Fruit fly (Drosophila melanogaster): ENCODE measurements around the gene CG3097.
A peak's percentile ranks its signal among the peaks of the same experiment; 100 is the strongest.

- no peak for TF ChIP-seq CG16779 (tag; optimal IDR thresholded peaks at IDR 0.05)
- no peak for TF ChIP-seq CG3032 (tag; optimal IDR thresholded peaks at IDR 0.05)
- TF ChIP-seq Ets96B (tag; optimal IDR thresholded peaks at IDR 0.05): no peak
- peak; percentile 32 for TF ChIP-seq OdsH (GFP tag; optimal IDR thresholded peaks at IDR 0.05)
- TF ChIP-seq CG4318 (GFP tag; optimal IDR thresholded peaks at IDR 0.05): no peak
- peak; percentile 5 for TF ChIP-seq acj6 (GFP tag; optimal IDR thresholded peaks at IDR 0.05)
- TF ChIP-seq pdm3 (GFP tag; optimal IDR thresholded peaks at IDR 0.05): peak; percentile 1
- TF ChIP-seq achi (GFP tag; optimal IDR thresholded peaks at IDR 0.05): peak; percentile 16
- no peak for TF ChIP-seq CG6854 (GFP tag; optimal IDR thresholded peaks at IDR 0.05)
- TF ChIP-seq net (GFP tag; optimal IDR thresholded peaks at IDR 0.05): no peak
- no peak for TF ChIP-seq CG6276 (GFP tag; optimal IDR thresholded peaks at IDR 0.05)
- no peak for TF ChIP-seq Sox14 (GFP tag; optimal IDR thresholded peaks at IDR 0.05)
- no peak for TF ChIP-seq CG7368 (GFP tag; optimal IDR thresholded peaks at IDR 0.05)
- TF ChIP-seq CG15336 (GFP tag; IDR thresholded peaks at IDR 0.05): peak; percentile 67
Measured at dm6 chrX:5718476-5719012, 52.0 kb downstream of the CG3097 start.
